Worm (Caenorhabditis elegans) whole organism, L4 larva: ENCODE data around the gene pph-4.1.

Experiments
- F10B5.3 ChIP-seq: sonication (generic microtip); optimal IDR thresholded peaks from 2 replicates; lab custom pipeline; 2016; ENCODE audit warnings: mild to moderate bottlenecking, missing genetic modification characterization, missing compliant biosample characterization
- F37D6.2 ChIP-seq: sonication (generic microtip); optimal IDR thresholded peaks from 2 replicates; lab custom pipeline; 2016; ENCODE audit warnings: mild to moderate bottlenecking, missing genetic modification characterization, missing compliant biosample characterization
- F44E2.7 ChIP-seq: fragments of 200-800 bp; sonication (Bioruptor generic); IDR thresholded peaks from 2 replicates; pipeline ENCODE4 v2.1.2; 2022; ENCODE audit warnings: missing genetic modification characterization, missing compliant biosample characterization
- F49E8.2 ChIP-seq: sonication (generic microtip); optimal IDR thresholded peaks from 2 replicates; lab custom pipeline; 2016; ENCODE audit warnings: missing compliant biosample characterization, mild to moderate bottlenecking, missing genetic modification characterization, borderline replicate concordance
- Y48G9A.11 ChIP-seq: fragments of 200-800 bp; sonication (Bioruptor generic); IDR thresholded peaks from 2 replicates; pipeline ENCODE4 v1.3.6; 2022; ENCODE audit warnings: missing genetic modification reagents, missing genetic modification characterization, missing compliant biosample characterization
- ZK546.5 ChIP-seq, 2 experiments: sonication (generic microtip); optimal IDR thresholded peaks; 2 replicates each; lab custom pipeline; 2017; ENCODE audit warnings: missing biosample characterization in 2 of 2, missing genetic modification characterization in 2 of 2
- aha-1 ChIP-seq: fragments of 150-350 bp; peaks from one replicate; lab custom pipeline; 2014; ENCODE audit warnings: missing biosample characterization, missing genetic modification characterization
- aly-2 ChIP-seq: sonication (generic microtip); optimal IDR thresholded peaks from 2 replicates; lab custom pipeline; 2018; ENCODE audit warnings: missing biosample characterization, missing genetic modification characterization
- arid-1 ChIP-seq: fragments of 200-800 bp; sonication (Bioruptor generic); conservative IDR thresholded peaks from 2 replicates; pipeline ENCODE4 v1.3.6; 2022; ENCODE audit warnings: missing genetic modification reagents, missing genetic modification characterization, missing compliant biosample characterization
- ceh-20 ChIP-seq: fragments of 200-800 bp; sonication (Bioruptor generic); IDR thresholded peaks from 2 replicates; pipeline ENCODE4 v1.3.6; 2022; ENCODE audit warnings: missing genetic modification reagents, missing genetic modification characterization, missing compliant biosample characterization
- ceh-32 ChIP-seq: sonication (generic microtip); optimal IDR thresholded peaks from 2 replicates; lab custom pipeline; 2016; ENCODE audit warnings: mild to moderate bottlenecking, missing genetic modification characterization, missing compliant biosample characterization; ENCODE audit not compliant: poor library complexity
- ctbp-1 ChIP-seq: fragments of 200-800 bp; sonication (Bioruptor generic); IDR thresholded peaks from 2 replicates; pipeline ENCODE4 v1.3.6; 2022; ENCODE audit warnings: missing genetic modification reagents, missing genetic modification characterization, missing compliant biosample characterization
- daf-8 ChIP-seq: fragments of 200-800 bp; sonication (Bioruptor generic); IDR thresholded peaks from 2 replicates; pipeline ENCODE4 v1.3.6; 2022; ENCODE audit warnings: missing genetic modification characterization, missing compliant biosample characterization
- dmd-9 ChIP-seq: fragments of 200-800 bp; sonication (Bioruptor generic); IDR thresholded peaks from 2 replicates; pipeline ENCODE4 v1.3.6; 2022; ENCODE audit warnings: missing genetic modification reagents, missing genetic modification characterization, missing compliant biosample characterization
- dpl-1 ChIP-seq: fragments of 150-350 bp; optimal IDR thresholded peaks from 2 replicates; lab custom pipeline; 2014; ENCODE audit warnings: missing biosample characterization, missing genetic modification reagents, missing genetic modification characterization
- fos-1 ChIP-seq: fragments of 150-350 bp; optimal IDR thresholded peaks from 2 replicates; lab custom pipeline; 2014; ENCODE audit warnings: missing biosample characterization, missing genetic modification characterization
- gei-8 ChIP-seq: fragments of 200-800 bp; sonication (Bioruptor generic); optimal IDR thresholded peaks from 2 replicates; lab custom pipeline; 2018; ENCODE audit warnings: mild to moderate bottlenecking, missing genetic modification characterization, missing compliant biosample characterization
- hlh-30 ChIP-seq: sonication (generic microtip); optimal IDR thresholded peaks from 2 replicates; lab custom pipeline; 2017; ENCODE audit warnings: antibody characterized with exemption, mild to moderate bottlenecking, missing genetic modification characterization, missing compliant biosample characterization; ENCODE audit not compliant: insufficient read depth
- hmg-1.1 ChIP-seq: fragments of 200-800 bp; sonication (Bioruptor generic); IDR thresholded peaks from 2 replicates; pipeline ENCODE4 v1.3.6; 2022; ENCODE audit warnings: missing genetic modification reagents, missing genetic modification characterization, missing compliant biosample characterization
- lin-13 ChIP-seq: fragments of 150-350 bp; optimal IDR thresholded peaks from 2 replicates; lab custom pipeline; 2014; ENCODE audit warnings: missing biosample characterization, missing genetic modification reagents, missing genetic modification characterization
- lin-38 ChIP-seq: fragments of 200-800 bp; sonication (Bioruptor generic); IDR thresholded peaks from 2 replicates; pipeline ENCODE4 v1.3.6; 2022; ENCODE audit warnings: missing genetic modification reagents, missing genetic modification characterization, missing compliant biosample characterization
- lir-3 ChIP-seq: sonication (generic microtip); optimal IDR thresholded peaks from 2 replicates; lab custom pipeline; 2016; ENCODE audit warnings: mild to moderate bottlenecking, missing genetic modification characterization, missing compliant biosample characterization
- lsy-2 ChIP-seq, 2 experiments: fragments of 150-350 bp in 1 of 2; sonication (generic microtip) in 1 of 2; optimal IDR thresholded peaks; 2 replicates each; lab custom pipeline; 2014 to 2017; ENCODE audit warnings: missing biosample characterization in 2 of 2, missing genetic modification characterization in 2 of 2
- madf-5 ChIP-seq, 2 experiments: fragments of 200-800 bp; sonication (Bioruptor generic); IDR thresholded peaks; 2 replicates each; pipeline ENCODE4 v1.3.6; 2022; ENCODE audit warnings: missing compliant biosample characterization in 2 of 2, missing genetic modification characterization in 2 of 2
- mdl-1 ChIP-seq, 2 experiments: fragments of 150-350 bp in 1 of 2; sonication (generic microtip) in 1 of 2; optimal IDR thresholded peaks; 2 replicates each; lab custom pipeline; 2014 to 2017; ENCODE audit warnings: missing biosample characterization in 2 of 2, missing genetic modification characterization in 2 of 2
- mdt-29 ChIP-seq: fragments of 200-800 bp; sonication (Bioruptor generic); IDR thresholded peaks from 2 replicates; pipeline ENCODE4 v1.3.6; 2022; ENCODE audit warnings: missing genetic modification reagents, missing genetic modification characterization, missing compliant biosample characterization
- mes-2 ChIP-seq: sonication (generic microtip); optimal IDR thresholded peaks from 2 replicates; lab custom pipeline; 2016; ENCODE audit warnings: missing genotype, mild to moderate bottlenecking, missing genetic modification characterization, missing compliant biosample characterization; ENCODE audit not compliant: poor library complexity, severe bottlenecking
- mxl-2 ChIP-seq: fragments of 200-800 bp; sonication (Bioruptor generic); conservative IDR thresholded peaks from 2 replicates; pipeline ENCODE4 v1.3.6; 2022; ENCODE audit warnings: missing genetic modification reagents, missing genetic modification characterization, missing compliant biosample characterization
- nhr-102 ChIP-seq: sonication (generic microtip); optimal IDR thresholded peaks from 2 replicates; lab custom pipeline; 2016; ENCODE audit warnings: mild to moderate bottlenecking, missing genetic modification characterization, moderate library complexity, missing compliant biosample characterization
- nhr-42 ChIP-seq: fragments of 200-800 bp; sonication (Bioruptor generic); IDR thresholded peaks from 2 replicates; pipeline ENCODE4 v1.3.6; 2022; ENCODE audit warnings: missing genetic modification characterization, missing compliant biosample characterization
- nhr-48 ChIP-seq: sonication (generic microtip); optimal IDR thresholded peaks from 2 replicates; lab custom pipeline; 2016; ENCODE audit warnings: mild to moderate bottlenecking, missing genetic modification characterization, missing compliant biosample characterization
- nhr-77 ChIP-seq: fragments of 150-350 bp; optimal IDR thresholded peaks from 2 replicates; lab custom pipeline; 2014; ENCODE audit warnings: missing biosample characterization, missing genetic modification characterization
- pha-4 ChIP-seq, 2 experiments: fragments of 150-350 bp in 1 of 2; fragments of 200-800 bp in 1 of 2; sonication (Bioruptor generic) in 1 of 2; IDR thresholded peaks in 1 of 2; optimal IDR thresholded peaks in 1 of 2; 2 replicates each; pipeline versions ENCODE4 v1.3.6 to Lab custom; 2014 to 2022; ENCODE audit warnings: missing genetic modification characterization in 2 of 2, missing genetic modification reagents in 2 of 2, missing biosample characterization in 1 of 2, missing compliant biosample characterization in 1 of 2
- php-3 ChIP-seq: fragments of 200-800 bp; sonication (Bioruptor generic); IDR thresholded peaks from 2 replicates; pipeline ENCODE4 v1.3.6; 2022; ENCODE audit warnings: missing genetic modification reagents, missing genetic modification characterization, missing compliant biosample characterization
- rbr-2 ChIP-seq: sonication (generic microtip); optimal IDR thresholded peaks from 2 replicates; lab custom pipeline; 2016; ENCODE audit warnings: missing genotype, missing genetic modification characterization, missing compliant biosample characterization
- spr-1 ChIP-seq: sonication (generic microtip); optimal IDR thresholded peaks from 2 replicates; lab custom pipeline; 2016; ENCODE audit warnings: mild to moderate bottlenecking, missing genetic modification characterization, missing compliant biosample characterization
- spr-3 ChIP-seq: fragments of 200-800 bp; sonication (Bioruptor generic); optimal IDR thresholded peaks from 2 replicates; lab custom pipeline; 2018; ENCODE audit warnings: mild to moderate bottlenecking, missing genetic modification characterization, missing compliant biosample characterization
- tag-97 ChIP-seq: fragments of 200-800 bp; sonication (Bioruptor generic); IDR thresholded peaks from 2 replicates; pipeline ENCODE4 v1.3.6; 2022; ENCODE audit warnings: missing genetic modification characterization, missing compliant biosample characterization
- unc-130 ChIP-seq: sonication (generic microtip); optimal IDR thresholded peaks from 2 replicates; lab custom pipeline; 2016; ENCODE audit warnings: missing genetic modification reagents, missing genetic modification characterization, missing compliant biosample characterization
- unc-39 ChIP-seq: sonication (generic microtip); optimal IDR thresholded peaks from 2 replicates; lab custom pipeline; 2017; ENCODE audit warnings: missing biosample characterization, missing genetic modification characterization
- unc-62 ChIP-seq, 3 experiments: fragments of 150-350 bp in 1 of 3; sonication (generic microtip); optimal IDR thresholded peaks in 2 of 3; peaks in 1 of 3; 1 replicate in 1 of 3; 2 replicates in 2 of 3; lab custom pipeline; 2014 to 2017; ENCODE audit warnings: missing biosample characterization in 3 of 3, missing genetic modification characterization in 3 of 3, missing genetic modification reagents in 3 of 3, missing genotype in 1 of 3
- zip-11 ChIP-seq: fragments of 200-800 bp; sonication (Bioruptor generic); IDR thresholded peaks from 2 replicates; pipeline ENCODE4 v1.3.6; 2022; ENCODE audit warnings: missing genetic modification characterization, missing compliant biosample characterization
- ztf-7 ChIP-seq: fragments of 150-350 bp; optimal IDR thresholded peaks from 2 replicates; lab custom pipeline; 2014; ENCODE audit warnings: missing biosample characterization, missing genetic modification characterization

The pph-4.1 gene

DNA sequence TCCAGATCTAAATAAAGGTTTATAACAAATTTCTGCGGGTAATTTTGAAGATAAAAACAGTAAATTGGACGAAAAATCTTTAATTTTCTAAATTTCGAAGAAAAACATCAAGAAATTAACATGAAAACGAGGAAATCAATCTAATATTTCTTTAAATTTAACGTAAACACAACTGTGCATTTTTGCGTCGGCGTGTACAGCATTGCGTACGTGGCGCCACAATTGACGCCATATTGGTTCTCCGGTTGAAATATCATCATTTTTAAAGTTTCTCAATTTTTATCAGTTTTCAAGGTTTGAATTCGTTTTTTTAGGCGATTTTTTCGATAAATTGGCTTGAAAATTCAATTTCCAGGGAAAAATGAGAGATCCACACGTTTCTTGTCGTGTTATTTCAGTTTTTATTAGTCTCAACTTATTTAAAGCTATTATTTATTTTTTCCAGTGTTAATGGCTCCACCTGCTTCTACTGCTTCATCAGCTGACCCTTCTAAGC lies 18.9 kb upstream of the pph-4.1 start, which contains the start of gene rpt-6 (continued):
- TF ChIP-seq dpl-1 (GFP tag; lab: Kevin White, UChicago) (peak; percentile 67), lir-3 (tag; lab: Kevin White, UChicago) (no peak), fos-1 (tag; lab: Kevin White, UChicago) (no peak), Y48G9A.11 (GFP tag; lab: Robert Waterston, UW) (no peak), dmd-9 (no peak), mxl-2 (GFP tag; lab: Robert Waterston, UW) (no peak), nhr-48 (tag; lab: Kevin White, UChicago) (no peak), hlh-30 (tag; lab: Kevin White, UChicago) (peak; percentile 11), rbr-2 (tag; lab: Kevin White, UChicago) (no peak)

DNA sequence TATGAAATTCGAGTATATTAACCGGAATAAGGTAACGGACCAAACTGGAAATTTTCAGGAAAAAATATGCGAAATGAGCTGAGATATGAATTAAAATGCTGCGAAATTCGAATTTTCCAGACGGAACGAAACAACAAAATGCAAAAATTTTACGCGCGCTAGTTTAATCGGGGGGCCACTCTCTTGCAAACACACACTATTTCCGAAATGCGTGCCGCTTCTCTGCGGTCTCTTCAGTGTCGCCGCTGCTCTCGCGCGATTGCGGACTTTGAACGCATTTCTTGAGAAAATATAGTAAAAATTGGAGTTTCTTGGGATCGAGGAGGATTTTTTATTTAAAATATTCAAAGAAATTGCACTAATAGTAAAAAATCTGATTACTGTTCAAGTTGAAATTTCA lies 18.3 kb upstream of the pph-4.1 start:
- TF ChIP-seq hlh-30 (tag; lab: Kevin White, UChicago) (peak; percentile 32), ZK546.5 (tag; optimal IDR thresholded peaks at IDR 0.05; lab: Kevin White, UChicago) (no peak), ctbp-1 (GFP tag; lab: Robert Waterston, UW) (no peak), nhr-102 (tag; lab: Kevin White, UChicago) (no peak), nhr-77 (tag; lab: Kevin White, UChicago) (no peak), madf-5 (GFP tag; IDR thresholded peaks at IDR 0.05; lab: Robert Waterston, UW) (no peak), spr-1 (tag; lab: Kevin White, UChicago) (peak; percentile 6), mdl-1 (tag; optimal IDR thresholded peaks at IDR 0.05; lab: Kevin White, UChicago) (peak in 1 of 2 experiments; percentile 9), hmg-1.1 (peak; percentile 62; the same call in 1 of the 2 replicates), aha-1 (tag; lab: Kevin White, UChicago) (peak; percentile 94), arid-1 (GFP tag; lab: Robert Waterston, UW) (peak; percentile 52; the same call in 1 of the 2 replicates), dpl-1 (GFP tag; lab: Kevin White, UChicago) (peak; percentile 39), php-3 (GFP tag; lab: Robert Waterston, UW) (0 out of 2 replicates have a peak, but pooled peaks have one; percentile 39), mes-2 (tag; lab: Kevin White, UChicago) (peak; percentile 67), gei-8 (no peak), pha-4 (GFP tag; IDR thresholded peaks at IDR 0.05; lab: Robert Waterston, UW) (no peak), pha-4 (tag; optimal IDR thresholded peaks at IDR 0.05; lab: Kevin White, UChicago) (no peak), F49E8.2 (tag; lab: Kevin White, UChicago) (no peak), lin-38 (GFP tag; lab: Robert Waterston, UW) (peak; percentile 37; the same call in 1 of the 2 replicates), unc-62 (GFP tag; optimal IDR thresholded peaks at IDR 0.05 in 1 of 2; lab: Kevin White, UChicago) (peak in 1 of 2 experiments; percentile 56), unc-62 (tag; optimal IDR thresholded peaks at IDR 0.05; lab: Kevin White, UChicago) (no peak)

DNA sequence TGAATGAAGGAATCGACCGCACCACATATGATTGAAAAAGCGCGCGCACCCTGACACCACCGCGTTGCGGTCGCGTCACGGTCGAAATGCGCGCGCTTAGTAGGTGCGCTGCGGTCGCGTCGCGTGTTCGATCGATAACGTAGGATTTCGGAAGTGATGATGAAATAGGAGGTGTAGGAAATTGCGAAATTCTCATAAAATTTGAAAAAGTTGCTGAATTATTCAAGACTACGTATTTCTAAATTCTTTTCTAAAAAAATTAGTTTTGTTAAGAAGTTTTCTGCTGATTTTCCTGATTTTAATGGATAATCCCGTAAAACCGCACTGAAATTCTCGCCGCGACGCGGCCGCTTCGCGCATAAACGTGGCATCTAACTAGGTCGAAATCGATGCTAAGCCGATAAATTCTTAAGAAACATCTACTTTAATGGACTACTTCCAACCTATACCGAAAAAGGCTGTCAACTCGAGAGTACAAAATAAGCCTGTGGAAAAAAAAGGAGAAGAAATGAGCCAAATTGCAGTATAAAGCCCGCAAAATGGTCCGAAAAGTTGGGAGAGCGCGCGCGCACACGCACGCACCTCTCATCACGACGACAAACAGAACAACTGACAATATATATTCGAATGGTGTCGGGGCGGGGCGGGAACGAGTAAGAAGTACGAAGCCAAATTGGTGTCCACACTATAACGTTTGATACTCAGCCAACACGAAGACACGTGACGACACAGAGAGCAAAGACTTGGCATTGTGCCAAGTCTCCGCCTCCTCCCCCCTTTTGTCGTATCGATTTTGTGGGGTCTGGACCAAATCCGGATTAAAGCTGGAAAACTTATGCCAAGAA lies 17.5 kb upstream of the pph-4.1 start, which contains the start of gene his-72:
his-72 (minus strand) TSS at position 589 of the 845 bp plus-strand sequence.
- TF ChIP-seq lin-13: peak; percentile 20
- no peak for TF ChIP-seq daf-8 (GFP tag; lab: Robert Waterston, UW)
- TF ChIP-seq spr-3 (GFP tag; lab: Kevin White, UChicago): no peak
- no peak for TF ChIP-seq ztf-7
- peak; percentile 53 for TF ChIP-seq mes-2 (tag; lab: Kevin White, UChicago)
- no peak for TF ChIP-seq lir-3 (tag; lab: Kevin White, UChicago)
- TF ChIP-seq ceh-20: no peak
- TF ChIP-seq mdt-29: 0 out of 2 replicates have a peak, but pooled peaks have one; percentile 19
- TF ChIP-seq zip-11: no peak
- no peak for TF ChIP-seq unc-39
- no peak for TF ChIP-seq tag-97 (GFP tag; lab: Robert Waterston, UW)
- TF ChIP-seq lsy-2 (tag; optimal IDR thresholded peaks at IDR 0.05; lab: Kevin White, UChicago): peak in 1 of 2 experiments; percentile 59
- no peak for TF ChIP-seq ceh-32 (tag; lab: Kevin White, UChicago)
- no peak for TF ChIP-seq fos-1 (tag; lab: Kevin White, UChicago)
- peak; percentile 54 for TF ChIP-seq lin-38 (GFP tag; lab: Robert Waterston, UW)
- no peak for TF ChIP-seq F44E2.7 (GFP tag; lab: Robert Waterston, UW)
- TF ChIP-seq aly-2 (tag; lab: Kevin White, UChicago): no peak
- TF ChIP-seq F37D6.2 (tag; lab: Kevin White, UChicago): no peak
- no peak for TF ChIP-seq unc-130 (GFP tag; lab: Kevin White, UChicago)
- no peak for TF ChIP-seq F10B5.3 (tag; lab: Kevin White, UChicago)
- no peak for TF ChIP-seq nhr-42
